Fruit fly (Drosophila melanogaster): ENCODE measurements around the gene CG32262.

Gene CG32262

dm6 chr3L:3767825-3768224 lies 42.2 kb downstream of the CG32262 start (continued):
- TF ChIP-seq tll (GFP tag; optimal IDR thresholded peaks at IDR 0.05) (no peak), amos (GFP tag; IDR thresholded peaks at IDR 0.05; ENCODE audit: partially characterized antibody) (0 out of 2 replicates have a peak, but pooled peaks have one; percentile 6), prd (optimal IDR thresholded peaks at IDR 0.05) (no peak), prd (GFP tag; IDR thresholded peaks at IDR 0.05) (peak; percentile 58), sna (GFP tag; IDR thresholded peaks at IDR 0.05; ENCODE audit: partially characterized antibody) (no peak), Abd-B (GFP tag; optimal IDR thresholded peaks at IDR 0.05) (no peak), stc (GFP tag; IDR thresholded peaks at IDR 0.05) (peak; percentile 22; the same call in 1 of the 2 replicates), CG14860 (GFP tag; IDR thresholded peaks at IDR 0.05; ENCODE audit: partially characterized antibody) (no peak), Blimp-1 (GFP tag; optimal IDR thresholded peaks at IDR 0.05) (peak; percentile 16), CG12942 (GFP tag; optimal IDR thresholded peaks at IDR 0.05) (peak; percentile 49), Dek (tag; optimal IDR thresholded peaks at IDR 0.05) (peak; percentile 43), HmgD (GFP tag; optimal IDR thresholded peaks at IDR 0.05) (peak; percentile 74), Stat92E (GFP tag; optimal IDR thresholded peaks at IDR 0.05) (no peak), sim (GFP tag; IDR thresholded peaks at IDR 0.05) (peak; percentile 16; the same call in 1 of the 2 replicates), CG33557 (GFP tag; optimal IDR thresholded peaks at IDR 0.05) (peak; percentile 45), Atf6 (GFP tag; IDR thresholded peaks at IDR 0.05) (peak; percentile 54), Taf1 (GFP tag; IDR thresholded peaks at IDR 0.05) (no peak), CG12071 (GFP tag; optimal IDR thresholded peaks at IDR 0.05) (no peak), tup (GFP tag; optimal IDR thresholded peaks at IDR 0.05) (peak; percentile 57), bcd (GFP tag; optimal IDR thresholded peaks at IDR 0.05) (peak; percentile 65), sug (tag; optimal IDR thresholded peaks at IDR 0.05) (peak; percentile 48), Dp (GFP tag; optimal IDR thresholded peaks at IDR 0.05) (no peak), usp (GFP tag; optimal IDR thresholded peaks at IDR 0.05) (no peak), repo (GFP tag; optimal IDR thresholded peaks at IDR 0.05) (no peak), CG13424 (tag; optimal IDR thresholded peaks at IDR 0.05) (peak; percentile 69), Hmr (GFP tag; optimal IDR thresholded peaks at IDR 0.05) (peak; percentile 67), seq (GFP tag; IDR thresholded peaks at IDR 0.05) (peak; percentile 36; the same call in 1 of the 2 replicates), BEAF-32 (GFP tag; optimal IDR thresholded peaks at IDR 0.05) (no peak), CG12299 (tag; optimal IDR thresholded peaks at IDR 0.05) (no peak), CG10543 (GFP tag; optimal IDR thresholded peaks at IDR 0.05) (peak; percentile 54), CG4282 (GFP tag; optimal IDR thresholded peaks at IDR 0.05) (peak; percentile 35), CG14710 (tag; optimal IDR thresholded peaks at IDR 0.05) (no peak), CG10959 (GFP tag; IDR thresholded peaks at IDR 0.05) (peak; percentile 50), CG8359 (GFP tag; optimal IDR thresholded peaks at IDR 0.05; ENCODE audit: borderline replicate concordance) (no peak), MESR4 (GFP tag; optimal IDR thresholded peaks at IDR 0.05) (no peak), crp (GFP tag; optimal IDR thresholded peaks at IDR 0.05) (peak in 1 of 2 experiments; percentile 28), br (optimal IDR thresholded peaks at IDR 0.05) (no peak), p53 (GFP tag; optimal IDR thresholded peaks at IDR 0.05) (peak; percentile 21), Opbp (GFP tag; IDR thresholded peaks at IDR 0.05; ENCODE audit: partially characterized antibody) (peak; percentile 45; the same call in 1 of the 3 replicates), CG6765 (GFP tag; optimal IDR thresholded peaks at IDR 0.05) (peak; percentile 14), CG10274 (GFP tag; optimal IDR thresholded peaks at IDR 0.05) (no peak), CG14050 (GFP tag; IDR thresholded peaks at IDR 0.05) (peak; percentile 22; the same call in 1 of the 3 replicates), Trl (optimal IDR thresholded peaks at IDR 0.05) (no peak), Trl (GFP tag; optimal IDR thresholded peaks at IDR 0.05) (peak; percentile 57), BtbVII (GFP tag; optimal IDR thresholded peaks at IDR 0.05) (no peak), CG18011 (GFP tag; optimal IDR thresholded peaks at IDR 0.05) (peak; percentile 18), klu (GFP tag; IDR thresholded peaks at IDR 0.05) (no peak), CG7928 (GFP tag; optimal IDR thresholded peaks at IDR 0.05) (no peak), gsb (GFP tag; IDR thresholded peaks at IDR 0.05) (no peak), nmo (GFP tag; optimal IDR thresholded peaks at IDR 0.05) (peak; percentile 53)
